Worm (Caenorhabditis elegans) whole organism, L4/young adult: ENCODE measurements around the gene add-1.

Experiments used
- W03F9.2 ChIP-seq: fragments of 150-350 bp; optimal IDR thresholded peaks from 2 replicates; lab custom pipeline; 2014; ENCODE audit warnings: missing biosample characterization, missing genetic modification characterization
- dao-5 ChIP-seq: sonication (generic microtip); optimal IDR thresholded peaks from 2 replicates; lab custom pipeline; 2016; ENCODE audit warnings: missing genotype, missing genetic modification characterization, moderate library complexity, missing compliant biosample characterization

DNA sequence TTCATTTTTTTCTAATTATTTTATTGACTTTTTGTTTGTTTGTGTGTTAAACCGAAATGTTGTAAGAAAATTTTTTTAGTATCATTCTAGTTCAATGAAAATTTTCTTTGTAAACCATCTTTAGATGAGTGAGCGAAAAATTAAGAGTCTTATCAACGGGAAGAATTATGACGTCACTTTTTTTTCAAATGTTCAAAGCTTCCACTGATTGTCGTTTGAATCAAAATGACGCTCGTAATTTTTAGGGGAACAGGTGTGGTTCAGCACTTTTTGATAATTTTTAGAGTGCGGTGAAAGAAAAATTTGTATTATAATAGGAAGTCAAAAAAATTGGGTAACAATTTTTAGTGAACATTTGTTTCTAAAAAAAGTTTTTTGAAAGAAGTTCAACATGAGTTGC, 38.2 kb downstream of the add-1 start:
- TF ChIP-seq W03F9.2 (tag; lab: Kevin White, UChicago): no peak
- no peak for TF ChIP-seq dao-5
